Worm (Caenorhabditis elegans): ENCODE data around the gene fbxa-188.

DNA sequence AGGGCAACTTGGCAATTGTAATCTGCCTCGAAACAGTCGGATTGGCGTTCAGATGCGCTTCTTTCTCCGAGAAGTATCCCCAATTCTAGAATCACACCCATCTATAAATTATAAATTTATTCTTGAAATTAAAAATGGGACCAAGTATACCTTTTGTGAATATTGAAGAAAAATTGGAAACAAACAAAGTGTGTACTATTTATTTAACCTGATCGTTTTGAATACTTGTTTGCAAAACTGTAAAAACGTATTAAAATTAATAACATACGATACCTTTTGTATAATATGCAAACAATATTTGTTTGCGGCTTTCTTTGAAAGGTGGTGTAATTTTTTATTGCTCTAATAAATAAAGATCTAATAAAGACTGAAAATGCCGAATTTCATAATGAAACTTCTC lies 32.3 kb downstream of the fbxa-188 start, which contains the start of gene Y61B8B.3:
- TF ChIP-seq snpc-4 (tag; optimal IDR thresholded peaks at IDR 0.05) = no peak
- TF ChIP-seq sptf-1 (tag; optimal IDR thresholded peaks at IDR 0.05) = no peak
- no peak for TF ChIP-seq nhr-237 (tag; optimal IDR thresholded peaks at IDR 0.05)
- TF ChIP-seq unc-62 (GFP tag; optimal IDR thresholded peaks at IDR 0.05) = no peak
- no peak for TF ChIP-seq mep-1 (tag; optimal IDR thresholded peaks at IDR 0.05)
- no peak for TF ChIP-seq ces-1 (GFP tag; optimal IDR thresholded peaks at IDR 0.05)
- no peak for TF ChIP-seq hlh-1 (tag; optimal IDR thresholded peaks at IDR 0.05)
- no peak for TF ChIP-seq lsy-2 (tag; optimal IDR thresholded peaks at IDR 0.05)
- no peak for TF ChIP-seq pha-4 (tag; optimal IDR thresholded peaks at IDR 0.05)
- TF ChIP-seq blmp-1 (tag; optimal IDR thresholded peaks at IDR 0.05) = no peak
- no peak for TF ChIP-seq nhr-28 (tag; optimal IDR thresholded peaks at IDR 0.05)
- no peak for TF ChIP-seq nhr-12 (tag; optimal IDR thresholded peaks at IDR 0.05)
- no peak for TF ChIP-seq cnd-1 (tag; optimal IDR thresholded peaks at IDR 0.05)

Data from whole organism, mixed stage, embryonic.